Fruit fly (Drosophila melanogaster) whole organism, embryonic: ENCODE results near the gene CG14778.

Experiments
- Adf1 ChIP-seq: fragments of 200-800 bp; sonication (Bioruptor generic); IDR thresholded peaks from 2 replicates; pipeline ENCODE4 v1.3.6; 2022; ENCODE audit warnings: missing biosample characterization, missing genetic modification characterization
- B-H1 ChIP-seq: fragments of 200-800 bp; sonication (Bioruptor generic); IDR thresholded peaks from 3 replicates; pipeline ENCODE4 v1.3.6; 2022; ENCODE audit warnings: missing biosample characterization, missing genetic modification characterization
- B-H2 ChIP-seq: fragments of 200-800 bp; sonication (Bioruptor generic); optimal IDR thresholded peaks from 2 replicates; lab custom pipeline; 2018; ENCODE audit warnings: missing biosample characterization, mild to moderate bottlenecking, missing genetic modification characterization
- CG10147 ChIP-seq: fragments of 200-800 bp; sonication (Bioruptor generic); optimal IDR thresholded peaks from 2 replicates; lab custom pipeline; 2019; ENCODE audit warnings: missing biosample characterization, mild to moderate bottlenecking, missing genetic modification characterization, moderate library complexity
- CG10654 ChIP-seq: fragments of 200-800 bp; sonication (Bioruptor generic); optimal IDR thresholded peaks from 2 replicates; lab custom pipeline; 2016; ENCODE audit warnings: missing biosample characterization, missing genetic modification characterization
- CG10959 ChIP-seq: fragments of 200-800 bp; sonication (Bioruptor generic); IDR thresholded peaks from 2 replicates; pipeline ENCODE4 v1.3.6; 2022; ENCODE audit warnings: missing biosample characterization, missing genetic modification characterization
- CG11696 ChIP-seq: fragments of 200-800 bp; sonication (Bioruptor generic); IDR thresholded peaks from 2 replicates; pipeline ENCODE4 v1.3.6; 2022; ENCODE audit warnings: missing biosample characterization, missing genetic modification characterization
- CG12219 ChIP-seq: fragments of 200-800 bp; sonication (Bioruptor generic); optimal IDR thresholded peaks from 3 replicates; lab custom pipeline; 2018; ENCODE audit warnings: missing biosample characterization, mild to moderate bottlenecking, missing genetic modification characterization
- CG13424 ChIP-seq: fragments of 200-800 bp; sonication (Bioruptor generic); optimal IDR thresholded peaks from 2 replicates; lab custom pipeline; 2019; ENCODE audit warnings: missing biosample characterization, mild to moderate bottlenecking, missing genetic modification characterization, moderate library complexity
- CG15073 ChIP-seq: fragments of 200-800 bp; sonication (Bioruptor generic); optimal IDR thresholded peaks from 2 replicates; lab custom pipeline; 2016; ENCODE audit warnings: missing biosample characterization, missing genetic modification characterization
- CG1529 ChIP-seq: fragments of 200-800 bp; sonication (Bioruptor generic); optimal IDR thresholded peaks from 3 replicates; lab custom pipeline; 2018; ENCODE audit warnings: missing biosample characterization, missing genetic modification characterization
- CG15696 ChIP-seq: fragments of 200-800 bp; sonication (Bioruptor generic); optimal IDR thresholded peaks from 2 replicates; lab custom pipeline; 2019; ENCODE audit warnings: missing biosample characterization, mild to moderate bottlenecking, missing genetic modification characterization, moderate library complexity
- CG31441 ChIP-seq: fragments of 200-800 bp; sonication (Bioruptor generic); IDR thresholded peaks from 2 replicates; pipeline ENCODE4 v1.3.6; 2022; ENCODE audit warnings: missing biosample characterization, missing genetic modification characterization
- CG3995 ChIP-seq: fragments of 200-800 bp; sonication (Bioruptor generic); optimal IDR thresholded peaks from 3 replicates; lab custom pipeline; 2016; ENCODE audit warnings: missing biosample characterization, missing genetic modification characterization
- CG4282 ChIP-seq: fragments of 200-800 bp; sonication (Bioruptor generic); optimal IDR thresholded peaks from 2 replicates; lab custom pipeline; 2016; ENCODE audit warnings: missing biosample characterization, missing genetic modification characterization
- CG5245 ChIP-seq: fragments of 200-800 bp; sonication (Bioruptor generic); optimal IDR thresholded peaks from 3 replicates; lab custom pipeline; 2016; ENCODE audit warnings: missing biosample characterization, missing genetic modification characterization
- CG9817 ChIP-seq: fragments of 200-800 bp; sonication (Bioruptor generic); optimal IDR thresholded peaks from 2 replicates; lab custom pipeline; 2018; ENCODE audit warnings: missing biosample characterization, mild to moderate bottlenecking, missing genetic modification characterization, moderate library complexity
- Chrac-16 ChIP-seq: fragments of 200-800 bp; sonication (Bioruptor generic); optimal IDR thresholded peaks from 3 replicates; lab custom pipeline; 2016; ENCODE audit warnings: missing biosample characterization, missing genetic modification characterization
- D19A ChIP-seq: fragments of 200-800 bp; optimal IDR thresholded peaks from 3 replicates; lab custom pipeline; 2019; ENCODE audit warnings: missing biosample characterization, mild to moderate bottlenecking, missing genetic modification characterization, moderate library complexity
- Deaf1 ChIP-seq: fragments of 200-800 bp; optimal IDR thresholded peaks from 3 replicates; lab custom pipeline; 2019; ENCODE audit warnings: missing biosample characterization, mild to moderate bottlenecking, missing genetic modification characterization, moderate library complexity
- Dek ChIP-seq: fragments of 200-800 bp; sonication (Bioruptor generic); optimal IDR thresholded peaks from 3 replicates; lab custom pipeline; 2019; ENCODE audit warnings: missing biosample characterization, mild to moderate bottlenecking, missing genetic modification characterization, moderate library complexity
- Drgx ChIP-seq: fragments of 200-800 bp; sonication (Bioruptor generic); IDR thresholded peaks from 2 replicates; pipeline ENCODE4 v1.3.6; 2022; ENCODE audit warnings: missing biosample characterization, missing genetic modification characterization
- Ets65A ChIP-seq: fragments of 200-800 bp; sonication (Bioruptor generic); peaks from one replicate; lab custom pipeline; 2016; ENCODE audit warnings: missing biosample characterization, missing genetic modification characterization
- HLH54F ChIP-seq: fragments of 200-800 bp; sonication (Bioruptor generic); optimal IDR thresholded peaks from 3 replicates; lab custom pipeline; 2016; ENCODE audit warnings: missing biosample characterization, missing genetic modification characterization
- Hmx ChIP-seq: fragments of 200-800 bp; sonication (Bioruptor generic); optimal IDR thresholded peaks from 2 replicates; lab custom pipeline; 2016; ENCODE audit warnings: missing biosample characterization, missing genetic modification characterization
- Lim3 ChIP-seq: fragments of 200-800 bp; sonication (Bioruptor generic); IDR thresholded peaks from 2 replicates; pipeline ENCODE4 v1.3.6; 2022; ENCODE audit warnings: missing biosample characterization, missing genetic modification characterization
- Med ChIP-seq: fragments of 200-800 bp; sonication (Bioruptor generic); peaks from one replicate; lab custom pipeline; 2016; ENCODE audit warnings: missing biosample characterization, missing genetic modification characterization, mild to moderate bottlenecking, inconsistent platforms, moderate library complexity
- Nf-YC ChIP-seq: fragments of 200-800 bp; optimal IDR thresholded peaks from 3 replicates; lab custom pipeline; 2019; ENCODE audit warnings: missing biosample characterization, mild to moderate bottlenecking, missing genetic modification characterization, moderate library complexity
- Scr ChIP-seq: fragments of 200-800 bp; sonication (Bioruptor generic); IDR thresholded peaks from 2 replicates; pipeline ENCODE4 v1.3.6; 2022; ENCODE audit warnings: missing biosample characterization, missing genetic modification characterization; ENCODE audit not compliant: partially characterized antibody
- Trl ChIP-seq, 3 experiments: fragments of >200 bp in 2 of 3; fragments of 200-800 bp in 1 of 3; sonication (Bioruptor generic) in 1 of 3; optimal IDR thresholded peaks; 2 replicates in 1 of 3; 3 replicates in 2 of 3; lab custom pipeline; 2016 to 2017; ENCODE audit warnings: missing biosample characterization in 1 of 3, missing genetic modification characterization in 1 of 3
- ase ChIP-seq: fragments of 200-800 bp; sonication (Bioruptor generic); IDR thresholded peaks from 3 replicates; pipeline ENCODE4 v1.3.6; 2022; ENCODE audit warnings: missing biosample characterization, missing genetic modification characterization
- cad ChIP-seq: fragments of >200 bp; optimal IDR thresholded peaks from 2 replicates; lab custom pipeline; 2017; ENCODE audit warnings: missing biosample characterization, missing genetic modification characterization
- crol ChIP-seq: fragments of 200-800 bp; sonication (Bioruptor generic); IDR thresholded peaks from 2 replicates; pipeline ENCODE4 v1.3.6; 2022; ENCODE audit warnings: missing biosample characterization, missing genetic modification characterization
- dm ChIP-seq: fragments of 200-800 bp; sonication (Bioruptor generic); optimal IDR thresholded peaks from 3 replicates; lab custom pipeline; 2016; ENCODE audit warnings: missing biosample characterization, missing genetic modification characterization
- dysf ChIP-seq: fragments of 200-800 bp; sonication (Bioruptor generic); IDR thresholded peaks from 3 replicates; pipeline ENCODE4 v1.3.6; 2022; ENCODE audit warnings: missing biosample characterization, missing genetic modification characterization
- ewg ChIP-seq: fragments of 200-800 bp; sonication (Bioruptor generic); optimal IDR thresholded peaks from 3 replicates; lab custom pipeline; 2017; ENCODE audit warnings: mild to moderate bottlenecking, missing biosample characterization, missing genetic modification reagents, missing genetic modification characterization
- ftz-f1 ChIP-seq: fragments of 200-800 bp; sonication (Bioruptor generic); optimal IDR thresholded peaks from 2 replicates; lab custom pipeline; 2016; ENCODE audit warnings: missing biosample characterization, missing genetic modification characterization
- kay ChIP-seq: fragments of 200-800 bp; sonication (Bioruptor generic); optimal IDR thresholded peaks from 2 replicates; lab custom pipeline; 2016; ENCODE audit warnings: missing biosample characterization, missing genetic modification characterization
- org-1 ChIP-seq: fragments of 200-800 bp; sonication (Bioruptor generic); optimal IDR thresholded peaks from 2 replicates; lab custom pipeline; 2017; ENCODE audit warnings: missing biosample characterization, missing genetic modification characterization
- scrt ChIP-seq: fragments of 200-800 bp; sonication (Bioruptor generic); optimal IDR thresholded peaks from 2 replicates; lab custom pipeline; 2018; ENCODE audit warnings: missing biosample characterization, mild to moderate bottlenecking, missing genetic modification characterization, moderate library complexity
- sisA ChIP-seq: fragments of 200-800 bp; sonication (Bioruptor generic); IDR thresholded peaks from 2 replicates; pipeline ENCODE4 v1.3.6; 2022; ENCODE audit warnings: missing biosample characterization, missing genetic modification characterization
- tgo ChIP-seq: fragments of 200-800 bp; sonication (Bioruptor generic); IDR thresholded peaks from 3 replicates; pipeline ENCODE4 v1.3.6; 2022; ENCODE audit warnings: missing biosample characterization, missing genetic modification characterization
- twi ChIP-seq: fragments of 200-800 bp; optimal IDR thresholded peaks from 2 replicates; lab custom pipeline; 2019; ENCODE audit warnings: missing biosample characterization, mild to moderate bottlenecking, missing genetic modification characterization, moderate library complexity
- zen ChIP-seq: fragments of 200-800 bp; sonication (Bioruptor generic); optimal IDR thresholded peaks from 3 replicates; lab custom pipeline; 2018; ENCODE audit warnings: missing biosample characterization, mild to moderate bottlenecking, missing genetic modification characterization, moderate library complexity

CG14778 gene

dm6 chrX:1482840-1483518 lies 15.7 kb downstream of the CG14778 start, which contains the start of the genes sta and inc (continued):
- TF ChIP-seq HLH54F (GFP tag; lab: Kevin White, UChicago) (peak; percentile 28), CG31441 (GFP tag; lab: Robert Waterston, UW) (peak; percentile 72), sisA (GFP tag; lab: Robert Waterston, UW) (no peak), Drgx (GFP tag; lab: Robert Waterston, UW) (peak; percentile 43; the same call in 1 of the 2 replicates), CG5245 (GFP tag; lab: Kevin White, UChicago) (peak; percentile 58), org-1 (GFP tag; lab: Kevin White, UChicago) (peak; percentile 59), CG1529 (GFP tag; lab: Kevin White, UChicago) (peak; percentile 31)

DNA sequence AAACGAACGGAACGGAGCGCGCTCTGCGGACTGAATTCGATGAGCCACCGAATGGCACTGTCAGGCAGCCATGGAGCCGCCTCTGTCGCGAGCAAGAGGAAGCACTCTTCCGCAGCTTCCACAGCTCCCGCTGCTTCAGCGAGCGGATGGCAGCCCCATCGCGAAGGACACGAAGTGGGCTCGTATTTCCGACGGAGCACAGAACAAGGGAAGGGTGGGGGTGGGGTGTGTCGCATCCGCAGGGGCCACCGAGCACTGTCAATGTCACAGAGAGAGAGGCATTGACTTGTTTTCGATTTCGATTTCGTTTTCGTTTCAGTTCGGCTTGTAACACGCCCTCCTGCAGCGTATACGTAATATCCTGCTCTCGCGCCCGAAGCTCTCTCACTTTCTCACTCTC lies 40.5 kb downstream of the CG14778 start, which contains the start of gene Nmdar2:
Nmdar2 (minus strand) TSS at position 59 of the 400 bp plus-strand sequence.
- TF ChIP-seq Adf1 (GFP tag; lab: Robert Waterston, UW) (peak; percentile 7; the same call in 1 of the 2 replicates), Deaf1 (tag; lab: Kevin White, UChicago) (peak; percentile 97), crol (GFP tag; lab: Robert Waterston, UW) (peak; percentile 75), Trl (optimal IDR thresholded peaks at IDR 0.05; lab: Kevin White, UChicago) (peak in 1 of 2 experiments; percentile 33), Trl (GFP tag; optimal IDR thresholded peaks at IDR 0.05; lab: Kevin White, UChicago) (no peak), B-H1 (GFP tag; lab: Robert Waterston, UW) (no peak)
- TF ChIP-seq, all 482 proteins: peak for 4

dm6 chrX:1508241-1508823 lies 41.0 kb downstream of the CG14778 start:
- no peak for TF ChIP-seq Hmx (GFP tag; lab: Kevin White, UChicago)
- TF ChIP-seq cad (GFP tag; lab: Kevin White, UChicago) = no peak
- peak; percentile 14 for TF ChIP-seq B-H2
- TF ChIP-seq Scr = no peak
- TF ChIP-seq ase = no peak
- peak; percentile 11 for TF ChIP-seq CG9817 (tag; lab: Kevin White, UChicago)
- TF ChIP-seq CG13424 (tag; lab: Kevin White, UChicago) = peak; percentile 4
- no peak for TF ChIP-seq CG4282 (GFP tag; lab: Kevin White, UChicago)
- peak; percentile 19; the same call in 1 of the 2 replicates for TF ChIP-seq crol (GFP tag; lab: Robert Waterston, UW)
- no peak for TF ChIP-seq tgo (GFP tag; lab: Robert Waterston, UW)
- TF ChIP-seq Lim3 (GFP tag; lab: Robert Waterston, UW) = no peak
- TF ChIP-seq CG3995 = peak; percentile 22
- no peak for TF ChIP-seq CG10654 (GFP tag; lab: Kevin White, UChicago)
- no peak for TF ChIP-seq Dek
- peak; percentile 19 for TF ChIP-seq Nf-YC (tag; lab: Kevin White, UChicago)
- TF ChIP-seq CG12219 (GFP tag; lab: Kevin White, UChicago) = no peak
- peak; percentile 97 for TF ChIP-seq scrt
- no peak for TF ChIP-seq sisA (GFP tag; lab: Robert Waterston, UW)
- no peak for TF ChIP-seq CG15696
- TF ChIP-seq CG10147 = no peak
- no peak for TF ChIP-seq kay (GFP tag; lab: Kevin White, UChicago)
- TF ChIP-seq dysf (GFP tag; lab: Robert Waterston, UW) = no peak
- TF ChIP-seq CG10959 (GFP tag; lab: Robert Waterston, UW) = no peak
- no peak for TF ChIP-seq CG11696 (GFP tag; lab: Robert Waterston, UW)
- TF ChIP-seq Med (GFP tag; lab: Kevin White, UChicago) = peak; percentile 37
- no peak for TF ChIP-seq zen
- TF ChIP-seq twi = no peak
- TF ChIP-seq CG15073 (GFP tag; lab: Kevin White, UChicago) = no peak
- TF ChIP-seq ewg (GFP tag; lab: Kevin White, UChicago) = peak; percentile 92
- TF ChIP-seq Trl (optimal IDR thresholded peaks at IDR 0.05; lab: Kevin White, UChicago) = peak in 1 of 2 experiments; percentile 6
- TF ChIP-seq Trl (GFP tag; optimal IDR thresholded peaks at IDR 0.05; lab: Kevin White, UChicago) = no peak
- peak; percentile 6 for TF ChIP-seq Ets65A (GFP tag; lab: Kevin White, UChicago)
- TF ChIP-seq dm (GFP tag; lab: Kevin White, UChicago) = no peak
- no peak for TF ChIP-seq ftz-f1 (GFP tag; lab: Kevin White, UChicago)
- no peak for TF ChIP-seq Drgx (GFP tag; lab: Robert Waterston, UW)
- TF ChIP-seq Chrac-16 (GFP tag; lab: Kevin White, UChicago) = no peak
- TF ChIP-seq D19A (tag; lab: Kevin White, UChicago) = no peak
